Fruit fly (Drosophila melanogaster) Kc167 (cell line): ENCODE data around the gene CG33258.

Experiments
- Myc ChIP-seq: fragments of >200 bp; optimal IDR thresholded peaks from 2 replicates; lab custom pipeline; 2017; ENCODE audit warnings: missing external identifiers
- h ChIP-seq: fragments of >200 bp; optimal IDR thresholded peaks from 3 replicates; lab custom pipeline; 2018; ENCODE audit warnings: missing external identifiers
- insv ChIP-seq: fragments of >200 bp; optimal IDR thresholded peaks from 3 replicates; lab custom pipeline; 2018; ENCODE audit warnings: missing external identifiers
- psq ChIP-seq: fragments of >200 bp; optimal IDR thresholded peaks from 2 replicates; lab custom pipeline; 2017; ENCODE audit warnings: missing external identifiers
- ttk ChIP-seq: sonication (Bioruptor generic); optimal IDR thresholded peaks from 2 replicates; lab custom pipeline; 2017; ENCODE audit warnings: missing external identifiers

- TF ChIP-seq ttk (lab: Kevin White, UChicago) (no peak), Myc (lab: Kevin White, UChicago) (no peak), h (lab: Kevin White, UChicago) (no peak), insv (no peak), psq (no peak)
Measured at dm6 chr3L:16082251-16082650, at the start of gene CG33258.
